Fruit fly (Drosophila melanogaster) whole organism, embryonic: ENCODE data around the gene Fie.

Experiments used
- Adf1 ChIP-seq: fragments of 200-800 bp; sonication (Bioruptor generic); IDR thresholded peaks from 2 replicates; pipeline ENCODE4 v1.3.6; 2022; ENCODE audit warnings: missing biosample characterization, missing genetic modification characterization
- BEAF-32 ChIP-seq: fragments of 200-800 bp; sonication (Bioruptor generic); optimal IDR thresholded peaks from 3 replicates; lab custom pipeline; 2017; ENCODE audit warnings: missing biosample characterization, missing genetic modification characterization, mild to moderate bottlenecking, moderate library complexity, missing genetic modification reagents
- Blimp-1 ChIP-seq: fragments of 200-800 bp; sonication (Bioruptor generic); optimal IDR thresholded peaks from 3 replicates; lab custom pipeline; 2018; ENCODE audit warnings: missing biosample characterization, missing genetic modification characterization, mild to moderate bottlenecking, moderate library complexity, missing genetic modification reagents
- C15 ChIP-seq: fragments of 200-800 bp; sonication (Bioruptor generic); IDR thresholded peaks from 3 replicates; pipeline ENCODE4 v1.3.6; 2022; ENCODE audit warnings: missing biosample characterization, missing genetic modification characterization
- CG10431 ChIP-seq: fragments of 200-800 bp; sonication (Bioruptor generic); optimal IDR thresholded peaks from 3 replicates; lab custom pipeline; 2018; ENCODE audit warnings: missing biosample characterization, mild to moderate bottlenecking, missing genetic modification characterization
- CG10979 ChIP-seq: fragments of 200-800 bp; sonication (Bioruptor generic); optimal IDR thresholded peaks from 2 replicates; lab custom pipeline; 2018; ENCODE audit warnings: missing biosample characterization, mild to moderate bottlenecking, missing genetic modification characterization, moderate library complexity
- CG11093 ChIP-seq: fragments of 200-800 bp; sonication (Bioruptor generic); IDR thresholded peaks from 3 replicates; pipeline ENCODE4 v1.3.6; 2022; ENCODE audit warnings: missing biosample characterization, missing genetic modification characterization
- CG13894 ChIP-seq: fragments of 200-800 bp; sonication (Bioruptor generic); optimal IDR thresholded peaks from 3 replicates; lab custom pipeline; 2018; ENCODE audit warnings: missing biosample characterization, mild to moderate bottlenecking, missing genetic modification characterization, moderate library complexity
- CG14710 ChIP-seq: fragments of 200-800 bp; sonication (Bioruptor generic); optimal IDR thresholded peaks from 3 replicates; lab custom pipeline; 2019; ENCODE audit warnings: missing biosample characterization, mild to moderate bottlenecking, missing genetic modification characterization, moderate library complexity
- CG15073 ChIP-seq: fragments of 200-800 bp; sonication (Bioruptor generic); optimal IDR thresholded peaks from 2 replicates; lab custom pipeline; 2016; ENCODE audit warnings: missing biosample characterization, missing genetic modification characterization
- CG17328 ChIP-seq: fragments of 200-800 bp; sonication (Bioruptor generic); IDR thresholded peaks from 2 replicates; pipeline ENCODE4 v1.3.6; 2022; ENCODE audit warnings: missing biosample characterization, missing genetic modification characterization
- CG18764 ChIP-seq: fragments of 200-800 bp; sonication (Bioruptor generic); optimal IDR thresholded peaks from 3 replicates; lab custom pipeline; 2016; ENCODE audit warnings: missing biosample characterization, missing genetic modification characterization
- CG31365 ChIP-seq: fragments of 200-800 bp; sonication (Bioruptor generic); optimal IDR thresholded peaks from 2 replicates; lab custom pipeline; 2018; ENCODE audit warnings: missing biosample characterization, mild to moderate bottlenecking, missing genetic modification characterization
- CG6254 ChIP-seq: fragments of 200-800 bp; sonication (Bioruptor generic); optimal IDR thresholded peaks from 3 replicates; lab custom pipeline; 2017; ENCODE audit warnings: mild to moderate bottlenecking, missing biosample characterization, missing genetic modification reagents, missing genetic modification characterization
- CG6791 ChIP-seq: fragments of 200-800 bp; sonication (Bioruptor generic); IDR thresholded peaks from 3 replicates; pipeline ENCODE4 v1.3.6; 2022; ENCODE audit warnings: missing biosample characterization, missing genetic modification characterization; ENCODE audit not compliant: partially characterized antibody
- CG6813 ChIP-seq: fragments of 200-800 bp; sonication (Bioruptor generic); optimal IDR thresholded peaks from 2 replicates; lab custom pipeline; 2017; ENCODE audit warnings: missing biosample characterization, missing genetic modification characterization, mild to moderate bottlenecking, moderate library complexity, missing genetic modification reagents
- CG7271 ChIP-seq: fragments of 200-800 bp; sonication (Bioruptor generic); optimal IDR thresholded peaks from 2 replicates; lab custom pipeline; 2018; ENCODE audit warnings: missing biosample characterization, mild to moderate bottlenecking, missing genetic modification characterization, moderate library complexity
- CG8478 ChIP-seq: fragments of >200 bp; optimal IDR thresholded peaks from 2 replicates; lab custom pipeline; 2018
- CG9932 ChIP-seq: fragments of 200-800 bp; sonication (Bioruptor generic); IDR thresholded peaks from 2 replicates; pipeline ENCODE4 v1.3.6; 2022; ENCODE audit warnings: missing biosample characterization, missing genetic modification characterization
- E2f1 ChIP-seq: fragments of 200-800 bp; sonication (Bioruptor generic); IDR thresholded peaks from 2 replicates; pipeline ENCODE4 v1.3.6; 2022; ENCODE audit warnings: missing biosample characterization, missing genetic modification characterization
- ERR ChIP-seq: fragments of 200-800 bp; sonication (Bioruptor generic); optimal IDR thresholded peaks from 2 replicates; lab custom pipeline; 2016; ENCODE audit warnings: missing biosample characterization, missing genetic modification characterization
- H2.0 ChIP-seq: fragments of 200-800 bp; sonication (Bioruptor generic); IDR thresholded peaks from 2 replicates; pipeline ENCODE4 v1.3.6; 2022; ENCODE audit warnings: missing biosample characterization, missing genetic modification characterization
- HHEX ChIP-seq: fragments of 200-800 bp; sonication (Bioruptor generic); optimal IDR thresholded peaks from 3 replicates; lab custom pipeline; 2017; ENCODE audit warnings: missing biosample characterization, mild to moderate bottlenecking, missing genetic modification characterization, missing genetic modification reagents
- Hmx ChIP-seq: fragments of 200-800 bp; sonication (Bioruptor generic); optimal IDR thresholded peaks from 2 replicates; lab custom pipeline; 2016; ENCODE audit warnings: missing biosample characterization, missing genetic modification characterization
- Hsf ChIP-seq: fragments of 200-800 bp; sonication (Bioruptor generic); optimal IDR thresholded peaks from 3 replicates; lab custom pipeline; 2016; ENCODE audit warnings: missing biosample characterization, missing genetic modification characterization
- Oli ChIP-seq: fragments of 200-800 bp; sonication (Bioruptor generic); optimal IDR thresholded peaks from 2 replicates; lab custom pipeline; 2018; ENCODE audit warnings: missing biosample characterization, mild to moderate bottlenecking, missing genetic modification characterization, moderate library complexity
- Spps ChIP-seq: fragments of 200-800 bp; sonication (Bioruptor generic); optimal IDR thresholded peaks from 2 replicates; lab custom pipeline; 2018; ENCODE audit warnings: missing biosample characterization, mild to moderate bottlenecking, missing genetic modification characterization
- Vsx1 ChIP-seq: fragments of 200-800 bp; sonication (Bioruptor generic); optimal IDR thresholded peaks from 2 replicates; lab custom pipeline; 2017; ENCODE audit warnings: missing biosample characterization, mild to moderate bottlenecking, missing genetic modification characterization, missing genetic modification reagents
- ara ChIP-seq: fragments of 200-800 bp; sonication (Bioruptor generic); IDR thresholded peaks from 2 replicates; pipeline ENCODE4 v1.3.6; 2022; ENCODE audit warnings: missing biosample characterization, missing genetic modification characterization
- corto ChIP-seq: fragments of 200-800 bp; sonication (Bioruptor generic); optimal IDR thresholded peaks from 2 replicates; lab custom pipeline; 2016; ENCODE audit warnings: missing biosample characterization, mild to moderate bottlenecking, missing genetic modification characterization, moderate library complexity
- croc ChIP-seq: fragments of 200-800 bp; sonication (Bioruptor generic); conservative IDR thresholded peaks from 3 replicates; pipeline ENCODE4 v1.3.6; 2022; ENCODE audit warnings: missing biosample characterization, missing genetic modification characterization
- dysf ChIP-seq: fragments of 200-800 bp; sonication (Bioruptor generic); IDR thresholded peaks from 3 replicates; pipeline ENCODE4 v1.3.6; 2022; ENCODE audit warnings: missing biosample characterization, missing genetic modification characterization
- ewg ChIP-seq: fragments of 200-800 bp; sonication (Bioruptor generic); optimal IDR thresholded peaks from 3 replicates; lab custom pipeline; 2017; ENCODE audit warnings: mild to moderate bottlenecking, missing biosample characterization, missing genetic modification reagents, missing genetic modification characterization
- fd102C ChIP-seq: fragments of 200-800 bp; sonication (Bioruptor generic); optimal IDR thresholded peaks from 2 replicates; lab custom pipeline; 2018; ENCODE audit warnings: missing biosample characterization, mild to moderate bottlenecking, missing genetic modification characterization, moderate library complexity
- gro ChIP-seq: fragments of 200-800 bp; sonication (Bioruptor generic); optimal IDR thresholded peaks from 2 replicates; lab custom pipeline; 2016; ENCODE audit warnings: missing biosample characterization, missing genetic modification characterization
- hkb ChIP-seq, 2 experiments: fragments of 200-800 bp in 1 of 2; fragments of >200 bp in 1 of 2; sonication (Bioruptor generic) in 1 of 2; IDR thresholded peaks in 1 of 2; optimal IDR thresholded peaks in 1 of 2; 2 replicates each; pipeline versions ENCODE4 v1.3.6 to Lab custom; 2017 to 2022; ENCODE audit warnings: missing biosample characterization in 1 of 2, missing genetic modification characterization in 1 of 2
- insv ChIP-seq, 2 experiments: fragments of 200-800 bp; sonication (Bioruptor generic); optimal IDR thresholded peaks; 3 replicates each; lab custom pipeline; 2016 to 2018; ENCODE audit warnings: missing biosample characterization in 2 of 2, missing genetic modification characterization in 2 of 2
- jumu ChIP-seq: fragments of 200-800 bp; sonication (Bioruptor generic); optimal IDR thresholded peaks from 3 replicates; lab custom pipeline; 2016; ENCODE audit warnings: missing biosample characterization, missing genetic modification characterization
- otp ChIP-seq: fragments of 200-800 bp; sonication (Bioruptor generic); IDR thresholded peaks from 3 replicates; pipeline ENCODE4, ENCODE4 v1.3.6; 2022; ENCODE audit warnings: missing biosample characterization, missing genetic modification characterization
- prd ChIP-seq, 3 experiments: fragments of >200 bp in 2 of 3; fragments of 200-800 bp in 1 of 3; sonication (Bioruptor generic) in 1 of 3; optimal IDR thresholded peaks in 2 of 3; IDR thresholded peaks in 1 of 3; 2 replicates in 2 of 3; 3 replicates in 1 of 3; pipeline versions ENCODE4 v1.3.6 to Lab custom; 2017 to 2022; ENCODE audit warnings: missing biosample characterization in 1 of 3, missing genetic modification characterization in 1 of 3
- pros ChIP-seq: fragments of 200-800 bp; sonication (Bioruptor generic); optimal IDR thresholded peaks from 3 replicates; lab custom pipeline; 2019; ENCODE audit warnings: missing biosample characterization, mild to moderate bottlenecking, missing genetic modification characterization, moderate library complexity
- rib ChIP-seq: fragments of 200-800 bp; sonication (Bioruptor generic); IDR thresholded peaks from 2 replicates; pipeline ENCODE4 v1.3.6; 2022; ENCODE audit warnings: missing biosample characterization, missing genetic modification characterization
- row ChIP-seq: fragments of 200-800 bp; sonication (Bioruptor generic); IDR thresholded peaks from 3 replicates; pipeline ENCODE4 v1.3.6; 2022; ENCODE audit warnings: missing biosample characterization, missing genetic modification characterization
- sc ChIP-seq, 3 experiments: fragments of >200 bp in 2 of 3; fragments of 200-800 bp in 1 of 3; sonication (Bioruptor generic) in 1 of 3; optimal IDR thresholded peaks; 2 replicates in 2 of 3; 3 replicates in 1 of 3; lab custom pipeline; 2017; ENCODE audit warnings: mild to moderate bottlenecking in 1 of 3, missing biosample characterization in 1 of 3, missing genetic modification characterization in 1 of 3, missing genetic modification reagents in 1 of 3
- sima ChIP-seq: fragments of 200-800 bp; sonication (Bioruptor generic); optimal IDR thresholded peaks from 2 replicates; lab custom pipeline; 2016; ENCODE audit warnings: missing biosample characterization, missing genetic modification characterization
- sisA ChIP-seq: fragments of 200-800 bp; sonication (Bioruptor generic); IDR thresholded peaks from 2 replicates; pipeline ENCODE4 v1.3.6; 2022; ENCODE audit warnings: missing biosample characterization, missing genetic modification characterization
- so ChIP-seq: fragments of 200-800 bp; sonication (Bioruptor generic); IDR thresholded peaks from 3 replicates; pipeline ENCODE4 v1.3.6; 2022; ENCODE audit warnings: missing biosample characterization, missing genetic modification characterization
- sqz ChIP-seq: fragments of 200-800 bp; sonication (Bioruptor generic); optimal IDR thresholded peaks from 3 replicates; lab custom pipeline; 2018; ENCODE audit warnings: missing biosample characterization, mild to moderate bottlenecking, missing genetic modification characterization
- z ChIP-seq: fragments of 200-800 bp; sonication (Bioruptor generic); IDR thresholded peaks from 3 replicates; pipeline ENCODE4 v1.3.6; 2022; ENCODE audit warnings: missing biosample characterization, missing genetic modification characterization

Gene Fie

dm6 chr3L:3868014-3868413 lies 24.4 kb upstream of the Fie start (continued):
- TF ChIP-seq hkb (optimal IDR thresholded peaks at IDR 0.05; lab: Kevin White, UChicago) (no peak), hkb (GFP tag; IDR thresholded peaks at IDR 0.05; lab: Robert Waterston, UW) (0 out of 2 replicates have a peak, but pooled peaks have one; percentile 38), fd102C (peak; percentile 28), CG13894 (tag; lab: Kevin White, UChicago) (no peak), CG7271 (tag; lab: Kevin White, UChicago) (no peak), so (0 out of 3 replicates have a peak, but pooled peaks have one; percentile 36), BEAF-32 (GFP tag; lab: Kevin White, UChicago) (no peak), z (no peak), insv (GFP tag; optimal IDR thresholded peaks at IDR 0.05; lab: Kevin White, UChicago) (no peak), CG10431 (GFP tag; lab: Kevin White, UChicago) (no peak), CG11093 (GFP tag; lab: Robert Waterston, UW) (no peak), CG17328 (GFP tag; lab: Robert Waterston, UW) (peak; percentile 52; the same call in 1 of the 2 replicates), CG6254 (GFP tag; lab: Kevin White, UChicago) (no peak), CG31365 (tag; lab: Kevin White, UChicago) (no peak), prd (optimal IDR thresholded peaks at IDR 0.05; lab: Kevin White, UChicago) (no peak), prd (GFP tag; IDR thresholded peaks at IDR 0.05; lab: Robert Waterston, UW) (peak; percentile 64), ERR (no peak), CG6791 (GFP tag; lab: Robert Waterston, UW) (no peak), CG8478 (lab: Kevin White, UChicago) (no peak), gro (GFP tag; lab: Kevin White, UChicago) (no peak), ewg (GFP tag; lab: Kevin White, UChicago) (no peak), Hsf (GFP tag; lab: Kevin White, UChicago) (peak; percentile 23), rib (GFP tag; lab: Robert Waterston, UW) (no peak), HHEX (GFP tag; lab: Kevin White, UChicago) (no peak), row (GFP tag; lab: Robert Waterston, UW) (peak; percentile 27; the same call in 1 of the 3 replicates), sisA (GFP tag; lab: Robert Waterston, UW) (peak; percentile 44), H2.0 (GFP tag; lab: Robert Waterston, UW) (0 out of 2 replicates have a peak, but pooled peaks have one; percentile 20), CG15073 (GFP tag; lab: Kevin White, UChicago) (no peak), CG6813 (GFP tag; lab: Kevin White, UChicago) (no peak), Spps (tag; lab: Kevin White, UChicago) (no peak), Adf1 (GFP tag; lab: Robert Waterston, UW) (no peak), C15 (GFP tag; lab: Robert Waterston, UW) (no peak), corto (GFP tag; lab: Kevin White, UChicago) (peak; percentile 15), CG9932 (GFP tag; lab: Robert Waterston, UW) (no peak), Blimp-1 (GFP tag; lab: Kevin White, UChicago) (peak; percentile 25), pros (no peak), sc (optimal IDR thresholded peaks at IDR 0.05; lab: Kevin White, UChicago) (no peak), sc (GFP tag; optimal IDR thresholded peaks at IDR 0.05; lab: Kevin White, UChicago) (no peak), E2f1 (GFP tag; lab: Robert Waterston, UW) (no peak), CG10979 (peak; percentile 24), sima (GFP tag; lab: Kevin White, UChicago) (no peak), dysf (GFP tag; lab: Robert Waterston, UW) (no peak), croc (no peak), ara (GFP tag; lab: Robert Waterston, UW) (peak; percentile 54), CG14710 (tag; lab: Kevin White, UChicago) (peak; percentile 3), Oli (tag; lab: Kevin White, UChicago) (peak; percentile 15), jumu (GFP tag; lab: Kevin White, UChicago) (peak; percentile 23), Vsx1 (GFP tag; lab: Kevin White, UChicago) (no peak), sqz (GFP tag; lab: Kevin White, UChicago) (no peak), Hmx (GFP tag; lab: Kevin White, UChicago) (no peak), otp (GFP tag; lab: Robert Waterston, UW) (peak; percentile 42; the same call in 1 of the 3 replicates), CG18764 (GFP tag; lab: Kevin White, UChicago) (no peak)
